Fruit fly (Drosophila melanogaster): ENCODE data around the gene sowah.

The sowah gene

dm6 chr3L:12523941-12524340 lies 48.4 kb downstream of the sowah start, which contains the start of the genes ver and Gcn5 (continued):
- TF ChIP-seq CG2129 (GFP tag; IDR thresholded peaks at IDR 0.05; ENCODE audit: partially characterized antibody) (no peak), her (GFP tag; optimal IDR thresholded peaks at IDR 0.05) (peak; percentile 1), Doc3 (GFP tag; IDR thresholded peaks at IDR 0.05; ENCODE audit: partially characterized antibody) (no peak), gcm2 (GFP tag; optimal IDR thresholded peaks at IDR 0.05) (peak; percentile 59), sens (GFP tag) (peak; percentile 97), CG9727 (GFP tag; optimal IDR thresholded peaks at IDR 0.05) (peak; percentile 94), exex (tag; optimal IDR thresholded peaks at IDR 0.05) (peak; percentile 73), CG18262 (tag; optimal IDR thresholded peaks at IDR 0.05) (peak; percentile 90), repo (GFP tag; optimal IDR thresholded peaks at IDR 0.05) (peak; percentile 49), Dfd (GFP tag; optimal IDR thresholded peaks at IDR 0.05) (no peak), yki (optimal IDR thresholded peaks at IDR 0.05) (no peak), zen2 (GFP tag; IDR thresholded peaks at IDR 0.05; ENCODE audit: partially characterized antibody) (no peak), Sry-δ (GFP tag; optimal IDR thresholded peaks at IDR 0.05) (peak; percentile 41), Dref (GFP tag; IDR thresholded peaks at IDR 0.05) (peak; percentile 26; the same call in 1 of the 2 replicates), CG6654 (GFP tag; optimal IDR thresholded peaks at IDR 0.05) (peak; percentile 75), CG6689 (GFP tag; IDR thresholded peaks at IDR 0.05) (peak; percentile 95), nmo (GFP tag; optimal IDR thresholded peaks at IDR 0.05) (peak; percentile 94), Asciz (GFP tag; optimal IDR thresholded peaks at IDR 0.05) (peak; percentile 87), shn (GFP tag; optimal IDR thresholded peaks at IDR 0.05) (peak; percentile 83), CG8089 (GFP tag; optimal IDR thresholded peaks at IDR 0.05) (peak; percentile 70), HmgD (GFP tag; optimal IDR thresholded peaks at IDR 0.05) (no peak), ATbp (GFP tag; optimal IDR thresholded peaks at IDR 0.05) (peak; percentile 85), CG7839 (tag; optimal IDR thresholded peaks at IDR 0.05) (peak; percentile 93), Usf (GFP tag; optimal IDR thresholded peaks at IDR 0.05) (peak; percentile 86), CG14965 (GFP tag; optimal IDR thresholded peaks at IDR 0.05; ENCODE audit: borderline replicate concordance) (no peak), Drgx (GFP tag; IDR thresholded peaks at IDR 0.05) (peak; percentile 96), ato (GFP tag; IDR thresholded peaks at IDR 0.05; ENCODE audit: partially characterized antibody) (no peak), CG17612 (GFP tag; IDR thresholded peaks at IDR 0.05) (peak; percentile 81), H2.0 (GFP tag; IDR thresholded peaks at IDR 0.05) (peak; percentile 93), sr (GFP tag; IDR thresholded peaks at IDR 0.05) (peak; percentile 75; the same call in 2 of the 3 replicates), seq (GFP tag; IDR thresholded peaks at IDR 0.05) (peak; percentile 92), CG4360 (GFP tag; IDR thresholded peaks at IDR 0.05) (peak; percentile 63), peb (GFP tag; IDR thresholded peaks at IDR 0.05) (peak; percentile 79), CG16779 (GFP tag; IDR thresholded peaks at IDR 0.05) (peak; percentile 82; the same call in 1 of the 2 replicates), Mes4 (GFP tag; optimal IDR thresholded peaks at IDR 0.05) (peak; percentile 54), jing (GFP tag; optimal IDR thresholded peaks at IDR 0.05) (peak; percentile 81), Fer3 (tag; optimal IDR thresholded peaks at IDR 0.05) (peak; percentile 92), CG1647 (GFP tag; optimal IDR thresholded peaks at IDR 0.05) (peak; percentile 86), tna (GFP tag; IDR thresholded peaks at IDR 0.05; ENCODE audit: partially characterized antibody) (no peak), Kr (GFP tag; optimal IDR thresholded peaks at IDR 0.05) (no peak), YL-1 (GFP tag; optimal IDR thresholded peaks at IDR 0.05) (peak; percentile 97), Awh (GFP tag; IDR thresholded peaks at IDR 0.05) (peak; percentile 93), lbe (GFP tag; optimal IDR thresholded peaks at IDR 0.05) (peak; percentile 99)
